Worm (Caenorhabditis elegans) whole organism, mixed stage, embryonic: Measurements from ENCODE around the gene C38C3.4.

Experiments used
- M03D4.4 ChIP-seq: sonication (generic microtip); optimal IDR thresholded peaks from 2 replicates; lab custom pipeline; 2017; ENCODE audit warnings: mild to moderate bottlenecking, missing genetic modification characterization, missing compliant biosample characterization
- blmp-1 ChIP-seq: fragments of 150-350 bp; optimal IDR thresholded peaks from 2 replicates; lab custom pipeline; 2014; ENCODE audit warnings: missing biosample characterization, missing genetic modification characterization
- ceh-39 ChIP-seq: fragments of 150-350 bp; optimal IDR thresholded peaks from 2 replicates; lab custom pipeline; 2014; ENCODE audit warnings: missing biosample characterization, missing genetic modification characterization
- ceh-43 ChIP-seq: fragments of 200-800 bp; sonication (Bioruptor generic); optimal IDR thresholded peaks from 2 replicates; lab custom pipeline; 2018; ENCODE audit warnings: mild to moderate bottlenecking, missing genetic modification characterization, moderate library complexity, missing compliant biosample characterization
- ceh-83 ChIP-seq: fragments of 200-800 bp; sonication (Bioruptor generic); optimal IDR thresholded peaks from 2 replicates; lab custom pipeline; 2018; ENCODE audit warnings: mild to moderate bottlenecking, missing genetic modification characterization, missing compliant biosample characterization
- ces-1 ChIP-seq: fragments of 150-350 bp; optimal IDR thresholded peaks from 2 replicates; lab custom pipeline; 2014; ENCODE audit warnings: missing biosample characterization, missing genetic modification reagents, missing genetic modification characterization
- cnd-1 ChIP-seq: fragments of 200-800 bp; sonication (Bioruptor generic); optimal IDR thresholded peaks from 2 replicates; lab custom pipeline; 2018; ENCODE audit warnings: mild to moderate bottlenecking, missing genetic modification characterization, missing compliant biosample characterization
- drap-1 ChIP-seq: fragments of 200-800 bp; sonication (Bioruptor generic); optimal IDR thresholded peaks from 3 replicates; lab custom pipeline; 2018; ENCODE audit warnings: mild to moderate bottlenecking, missing genetic modification characterization, missing compliant biosample characterization
- elt-1 ChIP-seq: sonication (generic microtip); optimal IDR thresholded peaks from 2 replicates; lab custom pipeline; 2017; ENCODE audit warnings: missing genetic modification characterization, mild to moderate bottlenecking, missing compliant biosample characterization, antibody characterized with exemption, moderate library complexity, borderline replicate concordance; ENCODE audit not compliant: insufficient read depth
- elt-3 ChIP-seq: fragments of 150-350 bp; optimal IDR thresholded peaks from 2 replicates; lab custom pipeline; 2014; ENCODE audit warnings: missing biosample characterization, missing genetic modification characterization
- flh-1 ChIP-seq: fragments of 200-800 bp; sonication (Bioruptor generic); optimal IDR thresholded peaks from 2 replicates; lab custom pipeline; 2018; ENCODE audit warnings: mild to moderate bottlenecking, missing genetic modification characterization, moderate library complexity, missing compliant biosample characterization
- ham-2 ChIP-seq: fragments of 200-800 bp; sonication (Bioruptor generic); optimal IDR thresholded peaks from 2 replicates; lab custom pipeline; 2018; ENCODE audit warnings: mild to moderate bottlenecking, missing genetic modification characterization, missing compliant biosample characterization
- hlh-1 ChIP-seq: fragments of 150-350 bp; optimal IDR thresholded peaks from 2 replicates; lab custom pipeline; 2014; ENCODE audit warnings: missing biosample characterization, missing genetic modification reagents, missing genetic modification characterization
- lin-13 ChIP-seq: fragments of 150-350 bp; optimal IDR thresholded peaks from 2 replicates; lab custom pipeline; 2014; ENCODE audit warnings: missing biosample characterization, missing genetic modification characterization
- lin-32 ChIP-seq: fragments of 200-800 bp; sonication (Bioruptor generic); optimal IDR thresholded peaks from 2 replicates; lab custom pipeline; 2018; ENCODE audit warnings: mild to moderate bottlenecking, missing genetic modification characterization, missing compliant biosample characterization
- lsy-2 ChIP-seq: fragments of 150-350 bp; optimal IDR thresholded peaks from 2 replicates; lab custom pipeline; 2014; ENCODE audit warnings: missing biosample characterization, missing genetic modification characterization
- mep-1 ChIP-seq: fragments of 150-350 bp; optimal IDR thresholded peaks from 2 replicates; lab custom pipeline; 2017; ENCODE audit warnings: missing biosample characterization, missing genetic modification reagents, missing genetic modification characterization, inconsistent platforms
- mls-2 ChIP-seq: sonication (generic microtip); optimal IDR thresholded peaks from 2 replicates; lab custom pipeline; 2016; ENCODE audit warnings: mild to moderate bottlenecking, missing genetic modification characterization, moderate library complexity, missing compliant biosample characterization
- nhr-2 ChIP-seq: fragments of 150-350 bp; optimal IDR thresholded peaks from 2 replicates; lab custom pipeline; 2014; ENCODE audit warnings: missing biosample characterization, missing genetic modification characterization
- nhr-28 ChIP-seq: fragments of 150-350 bp; optimal IDR thresholded peaks from 2 replicates; lab custom pipeline; 2014; ENCODE audit warnings: missing biosample characterization, missing genetic modification characterization
- nhr-76 ChIP-seq: sonication (generic microtip); optimal IDR thresholded peaks from 2 replicates; lab custom pipeline; 2017; ENCODE audit warnings: missing biosample characterization, missing genetic modification characterization
- pha-4 ChIP-seq: fragments of 150-350 bp; optimal IDR thresholded peaks from 2 replicates; lab custom pipeline; 2018; ENCODE audit warnings: missing biosample characterization, missing genetic modification reagents, missing genetic modification characterization
- sem-2 ChIP-seq: fragments of 200-800 bp; sonication (Bioruptor generic); optimal IDR thresholded peaks from 2 replicates; lab custom pipeline; 2018; ENCODE audit warnings: mild to moderate bottlenecking, missing genetic modification characterization, missing compliant biosample characterization
- snpc-4 ChIP-seq: fragments of 150-350 bp; optimal IDR thresholded peaks from 2 replicates; lab custom pipeline; 2014; ENCODE audit warnings: missing biosample characterization, missing genetic modification characterization
- sptf-1 ChIP-seq: sonication (generic microtip); optimal IDR thresholded peaks from 2 replicates; lab custom pipeline; 2017; ENCODE audit warnings: mild to moderate bottlenecking, missing genetic modification characterization, moderate library complexity, missing compliant biosample characterization
- tbx-8 ChIP-seq: fragments of 200-800 bp; sonication (Bioruptor generic); optimal IDR thresholded peaks from 2 replicates; lab custom pipeline; 2018; ENCODE audit warnings: mild to moderate bottlenecking, missing genetic modification characterization, moderate library complexity, missing compliant biosample characterization
- unc-120 ChIP-seq: sonication (generic microtip); optimal IDR thresholded peaks from 2 replicates; lab custom pipeline; 2017; ENCODE audit warnings: missing genetic modification characterization, missing compliant biosample characterization; ENCODE audit not compliant: poor library complexity, severe bottlenecking
- unc-39 ChIP-seq: fragments of 150-350 bp; optimal IDR thresholded peaks from 2 replicates; lab custom pipeline; 2014; ENCODE audit warnings: missing biosample characterization, missing genetic modification characterization
- unc-62 ChIP-seq: fragments of 150-350 bp; optimal IDR thresholded peaks from 2 replicates; lab custom pipeline; 2014; ENCODE audit warnings: missing biosample characterization, missing genetic modification reagents, missing genetic modification characterization
- zip-8 ChIP-seq: fragments of 150-350 bp; optimal IDR thresholded peaks from 2 replicates; lab custom pipeline; 2014; ENCODE audit warnings: missing biosample characterization, missing genetic modification characterization
- ztf-11 ChIP-seq: fragments of 150-350 bp; optimal IDR thresholded peaks from 2 replicates; lab custom pipeline; 2014; ENCODE audit warnings: missing biosample characterization, missing genetic modification characterization

The C38C3.4 gene

ce11 chrV:1494469-1494868 is 12.6 kb downstream of the C38C3.4 start, which contains the start of gene spig-7:
Gene spig-7 (plus strand): TSS chrV:1494769.
- TF ChIP-seq ces-1 (GFP tag; lab: Kevin White, UChicago) (no peak), zip-8 (tag; lab: Kevin White, UChicago) (no peak), nhr-28 (tag; lab: Kevin White, UChicago) (no peak), cnd-1 (tag; lab: Kevin White, UChicago) (no peak), nhr-2 (tag; lab: Kevin White, UChicago) (no peak), nhr-76 (tag; lab: Kevin White, UChicago) (no peak), pha-4 (tag; lab: Kevin White, UChicago) (no peak), tbx-8 (GFP tag; lab: Kevin White, UChicago) (no peak), M03D4.4 (tag; lab: Kevin White, UChicago) (no peak), elt-1 (tag; lab: Kevin White, UChicago) (no peak), ztf-11 (no peak), unc-62 (GFP tag; lab: Kevin White, UChicago) (no peak)

DNA sequence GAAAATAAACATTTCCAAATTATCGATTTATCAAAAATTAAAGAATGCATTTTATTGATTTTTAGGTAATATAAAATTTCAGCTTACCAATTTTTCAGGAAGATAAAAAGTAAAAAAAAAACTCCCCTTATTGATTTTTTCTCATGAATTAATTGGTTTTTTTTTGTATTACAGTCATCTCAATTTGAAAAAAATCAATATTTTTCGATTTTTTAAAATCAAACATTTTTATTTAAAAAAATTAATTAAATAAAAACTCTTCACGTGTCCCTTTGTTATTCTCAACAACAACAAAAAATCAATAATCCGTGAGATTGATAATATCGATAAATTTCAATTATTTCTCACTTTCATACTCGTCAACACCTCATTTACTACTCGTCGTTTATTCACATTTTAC is 13.5 kb downstream of the C38C3.4 start, which contains the start of gene C38C3.3:
C38C3.3 (plus strand) TSS at position 301 of the 400 bp plus-strand sequence.
- TF ChIP-seq unc-39 (no peak), M03D4.4 (tag; lab: Kevin White, UChicago) (no peak), nhr-76 (tag; lab: Kevin White, UChicago) (no peak), ceh-83 (GFP tag; lab: Kevin White, UChicago) (no peak), ceh-43 (GFP tag; lab: Kevin White, UChicago) (no peak), tbx-8 (GFP tag; lab: Kevin White, UChicago) (no peak), snpc-4 (tag; lab: Kevin White, UChicago) (no peak), ham-2 (no peak)

ce11 chrV:1495752-1496151 is 13.9 kb downstream of the C38C3.4 start:
- TF ChIP-seq hlh-1 (no peak), nhr-76 (tag; lab: Kevin White, UChicago) (no peak), ztf-11 (no peak), unc-120 (tag; lab: Kevin White, UChicago) (no peak), pha-4 (tag; lab: Kevin White, UChicago) (no peak), ceh-39 (tag; lab: Kevin White, UChicago) (no peak), ceh-83 (GFP tag; lab: Kevin White, UChicago) (no peak), sptf-1 (tag; lab: Kevin White, UChicago) (no peak), ces-1 (GFP tag; lab: Kevin White, UChicago) (no peak)

DNA sequence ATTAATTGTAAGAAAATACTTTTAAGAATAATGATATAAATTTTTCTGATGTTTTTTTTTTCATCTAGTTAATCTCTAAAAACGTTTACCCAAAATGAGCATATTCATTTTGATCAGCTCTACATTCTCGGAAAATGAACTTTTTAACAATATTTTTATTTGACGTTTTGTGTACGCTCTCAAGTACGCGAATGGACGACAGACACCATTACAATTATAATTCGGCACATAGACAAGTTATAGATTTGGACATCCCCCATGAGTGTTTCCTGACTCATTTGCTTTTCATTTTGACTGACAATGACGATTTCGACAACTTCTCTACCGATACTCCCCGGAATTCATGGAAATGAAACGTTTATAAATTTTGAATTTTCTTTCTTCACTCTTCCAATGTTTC is 17.3 kb downstream of the C38C3.4 start, which contains the start of gene sru-27:
sru-27 (plus strand) TSS at position 301 of the 400 bp plus-strand sequence.
- TF ChIP-seq mep-1 (tag; lab: Kevin White, UChicago) (no peak), ceh-83 (GFP tag; lab: Kevin White, UChicago) (no peak), elt-3 (tag; lab: Kevin White, UChicago) (no peak), ztf-11 (no peak), ham-2 (no peak), pha-4 (tag; lab: Kevin White, UChicago) (no peak), tbx-8 (GFP tag; lab: Kevin White, UChicago) (no peak), elt-1 (tag; lab: Kevin White, UChicago) (no peak), sem-2 (GFP tag; lab: Kevin White, UChicago) (no peak), lin-13 (tag; lab: Kevin White, UChicago) (no peak), lsy-2 (tag; lab: Kevin White, UChicago) (no peak), sptf-1 (tag; lab: Kevin White, UChicago) (no peak), drap-1 (GFP tag; lab: Kevin White, UChicago) (no peak), snpc-4 (tag; lab: Kevin White, UChicago) (no peak), unc-39 (no peak), mls-2 (tag; lab: Kevin White, UChicago) (no peak), unc-120 (tag; lab: Kevin White, UChicago) (no peak), blmp-1 (no peak)

- TF ChIP-seq pha-4 (tag; lab: Kevin White, UChicago), result no peak
- TF ChIP-seq sem-2 (GFP tag; lab: Kevin White, UChicago), result no peak
- TF ChIP-seq cnd-1 (tag; lab: Kevin White, UChicago), result no peak
- TF ChIP-seq flh-1 (GFP tag; lab: Kevin White, UChicago), result no peak
- TF ChIP-seq lin-32 (GFP tag; lab: Kevin White, UChicago), result no peak
- no peak for TF ChIP-seq M03D4.4 (tag; lab: Kevin White, UChicago)
Measured at ce11 chrV:1505995-1506394, 24.2 kb downstream of the C38C3.4 start, which contains the start of gene sru-28. Gene sru-28 (plus strand): TSS chrV:1506295.
